Worm (Caenorhabditis elegans) whole organism, young adult: Measurements from ENCODE around the gene C30G12.4.

Experiments
- mcd-1 ChIP-seq: fragments of 200-800 bp; sonication (Bioruptor generic); IDR thresholded peaks from 2 replicates; pipeline ENCODE4 v1.3.6; 2022; ENCODE audit warnings: missing genetic modification reagents, missing genetic modification characterization, missing compliant biosample characterization

C30G12.4 gene

DNA sequence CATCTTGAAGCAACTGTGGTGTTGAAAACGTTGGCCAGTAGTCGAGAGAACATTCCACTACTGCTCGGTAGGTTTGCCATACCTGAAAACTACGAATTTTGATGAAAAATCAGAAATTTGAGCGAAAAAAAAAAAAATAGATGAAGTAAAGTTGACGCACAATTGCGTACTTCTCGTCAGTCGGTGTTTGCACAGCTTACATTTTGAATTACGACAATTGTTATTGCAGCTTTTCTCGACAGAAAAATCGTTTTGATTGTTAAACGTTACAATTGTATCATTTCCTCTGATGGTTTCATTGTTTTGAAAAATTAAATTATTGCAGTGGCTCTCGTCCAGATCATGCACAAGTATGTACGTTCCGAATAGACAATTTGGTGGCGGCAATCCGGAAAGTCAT lies 48.1 kb downstream of the C30G12.4 start, which contains the start of the genes F45E12.5 and cnep-1 (continued):
- TF ChIP-seq mcd-1 (GFP tag; lab: Robert Waterston, UW): no peak
